Worm (Caenorhabditis elegans): Measurements from ENCODE around the gene B0545.4.

DNA sequence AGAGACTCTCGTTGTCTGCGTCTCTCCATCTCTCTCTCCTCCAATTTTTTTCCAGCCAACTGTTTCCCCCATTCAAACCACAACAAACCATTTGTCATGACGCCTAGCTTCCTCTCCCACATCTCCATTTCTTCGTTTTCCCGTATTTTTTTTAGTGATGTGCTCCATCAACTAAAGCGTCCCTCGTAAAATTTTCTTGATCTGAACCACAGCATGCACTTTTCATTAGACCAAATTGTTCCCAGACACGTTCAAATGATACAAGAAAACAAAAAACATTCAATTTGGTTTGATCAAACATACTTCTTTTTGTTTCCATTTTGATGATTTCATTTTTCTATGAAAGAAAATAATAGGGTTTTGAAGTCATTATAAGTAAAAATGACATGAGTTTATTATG is 26.9 kb downstream of the B0545.4 start:
- TF ChIP-seq him-1 (tag; optimal IDR thresholded peaks at IDR 0.05): no peak
- TF ChIP-seq W03F9.2 (tag; optimal IDR thresholded peaks at IDR 0.05): no peak
- no peak for TF ChIP-seq dao-5 (tag; optimal IDR thresholded peaks at IDR 0.05)

Measured in whole organism, L4/young adult.